Worm (Caenorhabditis elegans) whole organism, early embryonic: ENCODE measurements around the gene tmem-24.

Experiments used
- B0310.2 ChIP-seq: sonication (generic microtip); optimal IDR thresholded peaks from 2 replicates; lab custom pipeline; 2016; ENCODE audit warnings: mild to moderate bottlenecking, missing genetic modification characterization, missing compliant biosample characterization
- ama-1 ChIP-seq: fragments of 150-350 bp; optimal IDR thresholded peaks from 2 replicates; lab custom pipeline; 2014
- ceh-13 ChIP-seq: fragments of 200-800 bp; sonication (Bioruptor generic); optimal IDR thresholded peaks from 2 replicates; lab custom pipeline; 2018; ENCODE audit warnings: mild to moderate bottlenecking, missing genetic modification characterization, missing compliant biosample characterization
- ets-7 ChIP-seq: sonication (generic microtip); optimal IDR thresholded peaks from 2 replicates; lab custom pipeline; 2016; ENCODE audit warnings: missing genotype, missing genetic modification characterization, missing compliant biosample characterization
- flt-1 ChIP-seq: fragments of 200-800 bp; sonication (Bioruptor generic); IDR thresholded peaks from 2 replicates; pipeline ENCODE4 v1.3.6; 2022; ENCODE audit warnings: missing genetic modification characterization, missing compliant biosample characterization
- hmbx-1 ChIP-seq: sonication (generic microtip); optimal IDR thresholded peaks from 2 replicates; lab custom pipeline; 2016; ENCODE audit warnings: mild to moderate bottlenecking, missing genetic modification characterization, missing compliant biosample characterization
- hmg-4 ChIP-seq: fragments of 200-800 bp; sonication (Bioruptor generic); optimal IDR thresholded peaks from 2 replicates; lab custom pipeline; 2018; ENCODE audit warnings: mild to moderate bottlenecking, missing genetic modification characterization, missing compliant biosample characterization
- hnd-1 ChIP-seq: sonication (generic microtip); optimal IDR thresholded peaks from 2 replicates; lab custom pipeline; 2016; ENCODE audit warnings: missing genetic modification characterization, missing compliant biosample characterization
- pes-1 ChIP-seq: fragments of 200-800 bp; sonication (Bioruptor generic); IDR thresholded peaks from 2 replicates; pipeline ENCODE4 v1.3.6; 2022; ENCODE audit warnings: missing genetic modification reagents, missing genetic modification characterization, missing compliant biosample characterization
- tbx-11 ChIP-seq: fragments of 200-800 bp; sonication (Bioruptor generic); IDR thresholded peaks from 2 replicates; pipeline ENCODE4 v1.3.6; 2022; ENCODE audit warnings: missing genetic modification characterization, missing compliant biosample characterization
- tbx-37 ChIP-seq: fragments of 200-800 bp; sonication (Bioruptor generic); conservative IDR thresholded peaks from 2 replicates; pipeline ENCODE4 v1.3.6; 2022; ENCODE audit warnings: missing genetic modification reagents, missing genetic modification characterization, missing compliant biosample characterization

DNA sequence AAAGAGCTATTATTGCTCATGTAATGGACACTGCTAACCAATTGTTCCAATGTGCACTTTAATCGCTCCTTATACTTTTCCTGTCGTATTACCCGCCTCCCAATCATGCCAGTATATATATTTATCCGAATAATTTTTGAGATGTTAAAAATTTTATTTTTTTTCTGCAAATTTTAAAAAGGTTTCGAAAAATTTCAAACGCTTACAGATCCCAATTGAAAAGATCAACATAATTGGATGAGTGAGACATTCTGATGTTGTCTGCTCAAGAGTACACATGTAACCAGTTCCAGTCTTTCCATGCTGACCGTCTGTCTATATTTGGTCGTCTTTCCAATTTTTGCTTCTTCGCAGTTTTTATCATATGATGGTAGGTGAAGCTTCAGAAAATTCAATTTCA lies 14.5 kb upstream of the tmem-24 start, which contains the start of gene R11G1.1:
- no peak for TF ChIP-seq hmbx-1 (tag; lab: Kevin White, UChicago)
- TF ChIP-seq B0310.2 (tag; lab: Kevin White, UChicago) = no peak
- no peak for TF ChIP-seq ets-7 (tag; lab: Kevin White, UChicago)
- no peak for TF ChIP-seq ama-1 (lab: Kevin White, UChicago)
- TF ChIP-seq pes-1 (GFP tag; lab: Robert Waterston, UW) = no peak
- no peak for TF ChIP-seq ceh-13 (GFP tag; lab: Kevin White, UChicago)
- TF ChIP-seq flt-1 = no peak
- TF ChIP-seq hnd-1 = no peak
- no peak for TF ChIP-seq tbx-11 (GFP tag; lab: Robert Waterston, UW)
- TF ChIP-seq tbx-37 (GFP tag; lab: Robert Waterston, UW) = no peak
- no peak for TF ChIP-seq hmg-4 (GFP tag; lab: Kevin White, UChicago)
